Worm (Caenorhabditis elegans) whole organism, L1 larva: ENCODE results near the gene ram-2.

Source experiments
- aha-1 ChIP-seq: fragments of 150-350 bp; optimal IDR thresholded peaks from 2 replicates; lab custom pipeline; 2014; ENCODE audit warnings: missing biosample characterization, missing genetic modification characterization
- aly-2 ChIP-seq: fragments of 150-350 bp; optimal IDR thresholded peaks from 2 replicates; lab custom pipeline; 2014; ENCODE audit warnings: missing biosample characterization, missing genetic modification characterization
- ets-5 ChIP-seq: fragments of 200-800 bp; sonication (Bioruptor generic); IDR thresholded peaks from 2 replicates; pipeline ENCODE4 v1.3.6; 2022; ENCODE audit warnings: missing genetic modification characterization, missing compliant biosample characterization
- lin-14 ChIP-seq: fragments of 200-800 bp; sonication (Bioruptor generic); optimal IDR thresholded peaks from 2 replicates; lab custom pipeline; 2018; ENCODE audit warnings: mild to moderate bottlenecking, missing genetic modification characterization, moderate library complexity, missing compliant biosample characterization
- lin-15B ChIP-seq: fragments of 150-350 bp; sonication (generic microtip); optimal IDR thresholded peaks from 3 replicates; lab custom pipeline; 2014; ENCODE audit warnings: missing biosample characterization, missing genetic modification characterization
- mab-9 ChIP-seq: fragments of 200-800 bp; sonication (Bioruptor generic); IDR thresholded peaks from 2 replicates; pipeline ENCODE4 v1.3.6; 2022; ENCODE audit warnings: missing genetic modification reagents, missing genetic modification characterization, missing compliant biosample characterization
- mef-2 ChIP-seq: fragments of 150-350 bp; optimal IDR thresholded peaks from 2 replicates; lab custom pipeline; 2014; ENCODE audit warnings: missing biosample characterization, missing genetic modification characterization
- nhr-84 ChIP-seq: sonication (generic microtip); optimal IDR thresholded peaks from 2 replicates; lab custom pipeline; 2017; ENCODE audit warnings: missing biosample characterization, missing genetic modification characterization
- snpc-4 ChIP-seq: fragments of 150-350 bp; optimal IDR thresholded peaks from 2 replicates; lab custom pipeline; 2014; ENCODE audit warnings: missing biosample characterization, missing genetic modification characterization
- sox-4 ChIP-seq: sonication (generic microtip); optimal IDR thresholded peaks from 2 replicates; lab custom pipeline; 2016; ENCODE audit warnings: missing genetic modification characterization, missing compliant biosample characterization
- tbx-2 ChIP-seq: sonication (generic microtip); optimal IDR thresholded peaks from 2 replicates; lab custom pipeline; 2016; ENCODE audit warnings: missing genetic modification characterization, missing compliant biosample characterization
- unc-62 ChIP-seq: fragments of 150-350 bp; optimal IDR thresholded peaks from 2 replicates; lab custom pipeline; 2014; ENCODE audit warnings: missing biosample characterization, missing genetic modification reagents, missing genetic modification characterization
- vab-15 ChIP-seq: sonication (generic microtip); optimal IDR thresholded peaks from 2 replicates; lab custom pipeline; 2017; ENCODE audit warnings: missing genotype, mild to moderate bottlenecking, missing genetic modification characterization, missing compliant biosample characterization

DNA sequence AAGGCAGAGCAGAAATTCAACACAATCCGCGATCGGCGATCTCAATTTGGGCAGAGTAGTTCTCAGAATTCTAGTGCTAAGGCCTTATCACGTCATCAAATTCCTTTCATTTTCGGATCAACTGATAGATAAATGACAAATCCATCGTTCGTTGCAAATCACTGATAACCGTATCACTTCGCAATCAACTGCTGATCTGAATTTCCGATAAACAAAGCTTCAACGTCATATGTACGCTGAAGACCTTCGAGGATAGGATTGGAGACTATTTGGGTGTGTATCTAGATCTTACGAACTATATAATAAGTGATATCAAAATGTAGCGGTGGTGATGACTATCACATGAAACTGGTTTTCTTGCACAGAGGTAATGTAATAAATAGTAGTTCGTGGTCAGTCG, 40.6 kb upstream of the ram-2 start:
- no peak for TF ChIP-seq snpc-4 (tag; lab: Kevin White, UChicago)
- TF ChIP-seq aly-2 (tag; lab: Kevin White, UChicago): no peak
- TF ChIP-seq sox-4 (tag; lab: Kevin White, UChicago): no peak
- TF ChIP-seq lin-15B (tag; lab: Kevin White, UChicago): no peak
- no peak for TF ChIP-seq vab-15 (tag; lab: Kevin White, UChicago)
- no peak for TF ChIP-seq unc-62 (GFP tag; lab: Kevin White, UChicago)
- no peak for TF ChIP-seq mab-9 (GFP tag; lab: Robert Waterston, UW)
- no peak for TF ChIP-seq tbx-2 (tag; lab: Kevin White, UChicago)
- TF ChIP-seq aha-1 (tag; lab: Kevin White, UChicago): no peak
- TF ChIP-seq ets-5 (GFP tag; lab: Robert Waterston, UW): no peak
- no peak for TF ChIP-seq mef-2 (tag; lab: Kevin White, UChicago)
- no peak for TF ChIP-seq nhr-84 (tag; lab: Kevin White, UChicago)
- TF ChIP-seq lin-14 (GFP tag; lab: Kevin White, UChicago): no peak
